Worm (Caenorhabditis elegans) whole organism, midembryonic: Measurements from ENCODE around the gene Y56A3A.6.
"Not testable (repeated sequence)": the region's sequence is repeated elsewhere in the genome, so short reads cannot be mapped to it uniquely, and the experiment has no call there.

Experiments used
- T22C8.4 ChIP-seq: fragments of 200-800 bp; sonication (Bioruptor generic); IDR thresholded peaks from 2 replicates; pipeline ENCODE4 v1.3.6; 2022; ENCODE audit warnings: missing genetic modification characterization, missing compliant biosample characterization
- cog-1 ChIP-seq: sonication (generic microtip); optimal IDR thresholded peaks from 2 replicates; lab custom pipeline; 2016; ENCODE audit warnings: missing genetic modification characterization, missing compliant biosample characterization
- flt-1 ChIP-seq: fragments of 200-800 bp; sonication (Bioruptor generic); IDR thresholded peaks from 2 replicates; pipeline ENCODE4 v1.3.6; 2022; ENCODE audit warnings: missing genetic modification characterization, missing compliant biosample characterization
- klf-2 ChIP-seq: fragments of 200-800 bp; sonication (Bioruptor generic); conservative IDR thresholded peaks from 2 replicates; pipeline ENCODE4 v1.3.6; 2022; ENCODE audit warnings: missing genetic modification reagents, missing genetic modification characterization, missing compliant biosample characterization
- med-1 ChIP-seq: sonication (generic microtip); optimal IDR thresholded peaks from 2 replicates; lab custom pipeline; 2017; ENCODE audit warnings: missing genetic modification characterization, mild to moderate bottlenecking, missing compliant biosample characterization, antibody characterized with exemption, missing genetic modification reagents; ENCODE audit not compliant: insufficient read depth
- ref-1 ChIP-seq: fragments of 200-800 bp; sonication (Bioruptor generic); conservative IDR thresholded peaks from 2 replicates; pipeline ENCODE4 v1.3.6; 2022; ENCODE audit warnings: missing genetic modification reagents, missing genetic modification characterization, missing compliant biosample characterization
- tab-1 ChIP-seq: fragments of 200-800 bp; sonication (Bioruptor generic); IDR thresholded peaks from 2 replicates; pipeline ENCODE4 v1.3.6; 2022; ENCODE audit warnings: missing genetic modification characterization, missing compliant biosample characterization
- ztf-23 ChIP-seq: fragments of 200-800 bp; sonication (Bioruptor generic); IDR thresholded peaks from 2 replicates; pipeline ENCODE4 v1.3.6; 2022; ENCODE audit warnings: missing genetic modification reagents, missing genetic modification characterization, missing compliant biosample characterization
- ztf-29 ChIP-seq: fragments of 200-800 bp; sonication (Bioruptor generic); IDR thresholded peaks from 2 replicates; pipeline ENCODE4 v1.3.6; 2022; ENCODE audit warnings: missing genetic modification reagents, missing genetic modification characterization, missing compliant biosample characterization

Y56A3A.6 gene

ce11 chrIII:11891335-11891734 lies 12.7 kb upstream of the Y56A3A.6 start, which contains the start of gene faah-5:
faah-5 (minus strand) TSS chrIII:11891435.
- TF ChIP-seq cog-1 (tag; lab: Kevin White, UChicago) (no peak), ztf-29 (GFP tag; lab: Robert Waterston, UW) (no peak), ref-1 (GFP tag; lab: Robert Waterston, UW) (no peak), med-1 (GFP tag; lab: Kevin White, UChicago) (no peak), tab-1 (GFP tag; lab: Robert Waterston, UW) (no peak), klf-2 (GFP tag; lab: Robert Waterston, UW) (no peak), T22C8.4 (no peak), flt-1 (no peak), ztf-23 (no peak)

ce11 chrIII:11883694-11884093 lies 5.1 kb upstream of the Y56A3A.6 start, which contains the start of gene fbxb-22:
fbxb-22 (minus strand) TSS chrIII:11883754.
- not testable (repeated sequence) for TF ChIP-seq cog-1 (tag; lab: Kevin White, UChicago); ztf-29 (GFP tag; lab: Robert Waterston, UW); flt-1

ce11 chrIII:11881549-11881948 lies 2.9 kb upstream of the Y56A3A.6 start:
- TF ChIP-seq T22C8.4, result no peak
- TF ChIP-seq ztf-29 (GFP tag; lab: Robert Waterston, UW), result no peak
- no peak for TF ChIP-seq klf-2 (GFP tag; lab: Robert Waterston, UW)
- no peak for TF ChIP-seq flt-1
- no peak for TF ChIP-seq med-1 (GFP tag; lab: Kevin White, UChicago)
- TF ChIP-seq ztf-23, result no peak
- TF ChIP-seq tab-1 (GFP tag; lab: Robert Waterston, UW), result no peak
- TF ChIP-seq ref-1 (GFP tag; lab: Robert Waterston, UW), result no peak
- no peak for TF ChIP-seq cog-1 (tag; lab: Kevin White, UChicago)

- TF ChIP-seq flt-1 (no peak), tab-1 (GFP tag; lab: Robert Waterston, UW) (0 out of 2 replicates have a peak, but pooled peaks have one; percentile 27)
Observed at ce11 chrIII:11876130-11876529, 2.5 kb downstream of the Y56A3A.6 start.

- TF ChIP-seq ref-1 (GFP tag; lab: Robert Waterston, UW), result no peak
- no peak for TF ChIP-seq tab-1 (GFP tag; lab: Robert Waterston, UW)
- TF ChIP-seq med-1 (GFP tag; lab: Kevin White, UChicago), result no peak
- TF ChIP-seq T22C8.4, result no peak
- TF ChIP-seq klf-2 (GFP tag; lab: Robert Waterston, UW), result no peak
- no peak for TF ChIP-seq flt-1
Observed at ce11 chrIII:11874242-11874641, 4.4 kb downstream of the Y56A3A.6 start.

ce11 chrIII:11871617-11872016 lies 7.0 kb downstream of the Y56A3A.6 start:
- TF ChIP-seq cog-1 (tag; lab: Kevin White, UChicago) (no peak), T22C8.4 (no peak), tab-1 (GFP tag; lab: Robert Waterston, UW) (no peak), ztf-23 (no peak), ref-1 (GFP tag; lab: Robert Waterston, UW) (no peak), flt-1 (no peak)

- TF ChIP-seq klf-2 (GFP tag; lab: Robert Waterston, UW), result no peak
- 0 out of 2 replicates have a peak, but pooled peaks have one; percentile 46 for TF ChIP-seq flt-1
- TF ChIP-seq ztf-23, result peak; percentile 55; the same call in 1 of the 2 replicates
- TF ChIP-seq med-1 (GFP tag; lab: Kevin White, UChicago), result no peak
- peak; percentile 64 for TF ChIP-seq cog-1 (tag; lab: Kevin White, UChicago)
Observed at ce11 chrIII:11870009-11870408, 8.6 kb downstream of the Y56A3A.6 start.

- TF ChIP-seq ztf-23, result no peak
- no peak for TF ChIP-seq ref-1 (GFP tag; lab: Robert Waterston, UW)
- TF ChIP-seq T22C8.4, result no peak
- no peak for TF ChIP-seq med-1 (GFP tag; lab: Kevin White, UChicago)
Observed at ce11 chrIII:11869231-11869912, 9.2 kb downstream of the Y56A3A.6 start, which contains the start of gene taf-12. taf-12 (minus strand) TSS chrIII:11869281.

ce11 chrIII:11866127-11866526 lies 12.5 kb downstream of the Y56A3A.6 start:
- no peak for TF ChIP-seq cog-1 (tag; lab: Kevin White, UChicago)
- no peak for TF ChIP-seq med-1 (GFP tag; lab: Kevin White, UChicago)
- TF ChIP-seq flt-1, result no peak
- TF ChIP-seq ref-1 (GFP tag; lab: Robert Waterston, UW), result no peak
- no peak for TF ChIP-seq tab-1 (GFP tag; lab: Robert Waterston, UW)
- TF ChIP-seq ztf-29 (GFP tag; lab: Robert Waterston, UW), result no peak
- no peak for TF ChIP-seq ztf-23
- no peak for TF ChIP-seq T22C8.4
- TF ChIP-seq klf-2 (GFP tag; lab: Robert Waterston, UW), result no peak

- TF ChIP-seq klf-2 (GFP tag; lab: Robert Waterston, UW) (no peak), tab-1 (GFP tag; lab: Robert Waterston, UW) (no peak), ztf-29 (GFP tag; lab: Robert Waterston, UW) (no peak), T22C8.4 (no peak), ref-1 (GFP tag; lab: Robert Waterston, UW) (no peak), med-1 (GFP tag; lab: Kevin White, UChicago) (no peak), cog-1 (tag; lab: Kevin White, UChicago) (no peak), ztf-23 (no peak), flt-1 (no peak)
Observed at ce11 chrIII:11862149-11862548, 16.5 kb downstream of the Y56A3A.6 start, which contains the start of gene Y56A3A.2. Y56A3A.2 (minus strand) TSS chrIII:11862249.
